Worm (Caenorhabditis elegans) whole organism, L3 larva: ENCODE measurements around the gene Y54G2A.18.
"Not testable (repeated sequence)": the region's sequence is repeated elsewhere in the genome, so short reads cannot be mapped to it uniquely, and the experiment has no call there.

Experiments
- R02D3.7 ChIP-seq: fragments of 150-350 bp; optimal IDR thresholded peaks from 2 replicates; lab custom pipeline; 2014; ENCODE audit warnings: missing biosample characterization, missing genetic modification characterization
- ZK546.5 ChIP-seq: sonication (generic microtip); optimal IDR thresholded peaks from 2 replicates; lab custom pipeline; 2017; ENCODE audit warnings: missing biosample characterization, missing genetic modification characterization
- aly-2 ChIP-seq: fragments of 150-350 bp; optimal IDR thresholded peaks from 2 replicates; lab custom pipeline; 2014; ENCODE audit warnings: missing biosample characterization, missing genetic modification characterization
- ama-1 ChIP-seq: fragments of 150-350 bp; optimal IDR thresholded peaks from 2 replicates; lab custom pipeline; 2018
- ceh-16 ChIP-seq: sonication (generic microtip); optimal IDR thresholded peaks from 2 replicates; lab custom pipeline; 2017; ENCODE audit warnings: missing biosample characterization, missing genetic modification characterization
- ceh-28 ChIP-seq: fragments of 150-350 bp; optimal IDR thresholded peaks from 2 replicates; lab custom pipeline; 2014; ENCODE audit warnings: missing biosample characterization, missing genetic modification reagents, missing genetic modification characterization
- ceh-82 ChIP-seq: fragments of 150-350 bp; optimal IDR thresholded peaks from 2 replicates; lab custom pipeline; 2014; ENCODE audit warnings: missing biosample characterization, missing genetic modification characterization
- ceh-9 ChIP-seq: sonication (generic microtip); optimal IDR thresholded peaks from 2 replicates; lab custom pipeline; 2018; ENCODE audit warnings: missing biosample characterization, missing genetic modification characterization
- daf-12 ChIP-seq: fragments of 150-350 bp; optimal IDR thresholded peaks from 2 replicates; lab custom pipeline; 2014; ENCODE audit warnings: missing biosample characterization, missing genetic modification reagents, missing genetic modification characterization
- egl-5 ChIP-seq: fragments of 150-350 bp; optimal IDR thresholded peaks from 2 replicates; lab custom pipeline; 2017; ENCODE audit warnings: missing biosample characterization, missing genetic modification reagents, missing genetic modification characterization, inconsistent platforms
- elt-2 ChIP-seq: sonication (generic microtip); optimal IDR thresholded peaks from 2 replicates; lab custom pipeline; 2016; ENCODE audit warnings: missing genetic modification reagents, mild to moderate bottlenecking, missing genetic modification characterization, missing compliant biosample characterization
- elt-3 ChIP-seq, 3 experiments: fragments of 150-350 bp in 1 of 3; sonication (generic microtip) in 2 of 3; optimal IDR thresholded peaks; 2 replicates in 2 of 3; 4 replicates in 1 of 3; lab custom pipeline; 2014 to 2017; ENCODE audit warnings: missing biosample characterization in 3 of 3, missing genetic modification characterization in 3 of 3
- eor-1 ChIP-seq, 2 experiments: fragments of 150-350 bp; optimal IDR thresholded peaks; 2 replicates each; lab custom pipeline; 2014 to 2018; ENCODE audit warnings: missing biosample characterization in 2 of 2, missing genetic modification characterization in 2 of 2
- fkh-10 ChIP-seq: sonication (generic microtip); optimal IDR thresholded peaks from 2 replicates; lab custom pipeline; 2017; ENCODE audit warnings: missing biosample characterization, missing genetic modification reagents, missing genetic modification characterization
- fos-1 ChIP-seq: fragments of 150-350 bp; optimal IDR thresholded peaks from 2 replicates; lab custom pipeline; 2014; ENCODE audit warnings: missing biosample characterization, missing genetic modification characterization
- hmg-11 ChIP-seq: sonication (generic microtip); optimal IDR thresholded peaks from 2 replicates; lab custom pipeline; 2016; ENCODE audit warnings: missing genetic modification characterization, missing compliant biosample characterization
- jun-1 ChIP-seq: fragments of 150-350 bp; optimal IDR thresholded peaks from 2 replicates; lab custom pipeline; 2014; ENCODE audit warnings: missing biosample characterization, missing genetic modification reagents, missing genetic modification characterization
- lsy-12 ChIP-seq: sonication (generic microtip); optimal IDR thresholded peaks from 2 replicates; lab custom pipeline; 2016; ENCODE audit warnings: mild to moderate bottlenecking, missing genetic modification characterization, missing compliant biosample characterization
- mdl-1 ChIP-seq: fragments of 150-350 bp; optimal IDR thresholded peaks from 2 replicates; lab custom pipeline; 2014; ENCODE audit warnings: missing biosample characterization, missing genetic modification characterization
- nhr-12 ChIP-seq: fragments of 150-350 bp; optimal IDR thresholded peaks from 2 replicates; lab custom pipeline; 2014; ENCODE audit warnings: missing biosample characterization, missing genetic modification characterization
- nhr-28 ChIP-seq: fragments of 150-350 bp; optimal IDR thresholded peaks from 2 replicates; lab custom pipeline; 2014; ENCODE audit warnings: missing biosample characterization, missing genetic modification characterization
- nhr-43 ChIP-seq: sonication (generic microtip); optimal IDR thresholded peaks from 2 replicates; lab custom pipeline; 2016; ENCODE audit warnings: mild to moderate bottlenecking, missing genetic modification characterization, missing compliant biosample characterization; ENCODE audit not compliant: poor library complexity, severe bottlenecking
- nhr-67 ChIP-seq: fragments of 150-350 bp; optimal IDR thresholded peaks from 2 replicates; lab custom pipeline; 2014; ENCODE audit warnings: missing biosample characterization, missing genetic modification characterization
- nhr-76 ChIP-seq: fragments of 150-350 bp; sonication (generic microtip); optimal IDR thresholded peaks from 5 replicates; lab custom pipeline; 2014; ENCODE audit warnings: missing biosample characterization, missing genetic modification characterization
- sea-2 ChIP-seq: fragments of 150-350 bp; sonication (generic microtip); optimal IDR thresholded peaks from 4 replicates; lab custom pipeline; 2014; ENCODE audit warnings: missing biosample characterization, missing genetic modification reagents, missing genetic modification characterization
- skn-1 ChIP-seq: fragments of 150-350 bp; optimal IDR thresholded peaks from 2 replicates; lab custom pipeline; 2014; ENCODE audit warnings: missing biosample characterization, missing genetic modification characterization
- tbx-2 ChIP-seq: sonication (generic microtip); optimal IDR thresholded peaks from 2 replicates; lab custom pipeline; 2016; ENCODE audit warnings: mild to moderate bottlenecking, missing genetic modification characterization, missing compliant biosample characterization
- unc-39 ChIP-seq: sonication (generic microtip); optimal IDR thresholded peaks from 4 replicates; lab custom pipeline; 2017; ENCODE audit warnings: missing biosample characterization, missing genetic modification characterization
- unc-62 ChIP-seq: fragments of 150-350 bp; sonication (generic microtip); optimal IDR thresholded peaks from 4 replicates; lab custom pipeline; 2014; ENCODE audit warnings: missing biosample characterization, missing genetic modification reagents, missing genetic modification characterization
- zag-1 ChIP-seq: fragments of 150-350 bp; optimal IDR thresholded peaks from 2 replicates; lab custom pipeline; 2014; ENCODE audit warnings: missing biosample characterization, missing genetic modification characterization
- ztf-11 ChIP-seq: fragments of 150-350 bp; optimal IDR thresholded peaks from 2 replicates; lab custom pipeline; 2014; ENCODE audit warnings: missing biosample characterization, missing genetic modification characterization
- ztf-4 ChIP-seq: fragments of 150-350 bp; optimal IDR thresholded peaks from 2 replicates; lab custom pipeline; 2014; ENCODE audit warnings: missing biosample characterization, missing genetic modification characterization

Gene Y54G2A.18

ce11 chrIV:2925591-2925990 lies 33.3 kb upstream of the Y54G2A.18 start, which contains the start of gene ubc-13:
Gene ubc-13, minus strand, starts transcription at chrIV:2925691.
- TF ChIP-seq unc-62 = no peak
- no peak for TF ChIP-seq nhr-67 (tag; lab: Kevin White, UChicago)
- TF ChIP-seq R02D3.7 (tag; lab: Kevin White, UChicago) = no peak
- no peak for TF ChIP-seq sea-2 (GFP tag; lab: Kevin White, UChicago)
- no peak for TF ChIP-seq eor-1 (tag; optimal IDR thresholded peaks at IDR 0.05; lab: Kevin White, UChicago)
- TF ChIP-seq ceh-28 = no peak
- TF ChIP-seq ceh-82 (tag; lab: Kevin White, UChicago) = no peak
- no peak for TF ChIP-seq nhr-76 (tag; lab: Kevin White, UChicago)
- TF ChIP-seq ztf-11 (tag; lab: Kevin White, UChicago) = no peak
- no peak for TF ChIP-seq fos-1 (tag; lab: Kevin White, UChicago)
- no peak for TF ChIP-seq tbx-2
- TF ChIP-seq ztf-4 (tag; lab: Kevin White, UChicago) = no peak
- no peak for TF ChIP-seq nhr-12 (tag; lab: Kevin White, UChicago)
- TF ChIP-seq, all 47 proteins: peak for 0

- TF ChIP-seq unc-39 (tag; lab: Kevin White, UChicago) (no peak), egl-5 (tag; lab: Kevin White, UChicago) (no peak), eor-1 (tag; optimal IDR thresholded peaks at IDR 0.05; lab: Kevin White, UChicago) (no peak), fkh-10 (GFP tag; lab: Kevin White, UChicago) (no peak), fos-1 (tag; lab: Kevin White, UChicago) (no peak), ztf-4 (tag; lab: Kevin White, UChicago) (no peak), elt-3 (tag; optimal IDR thresholded peaks at IDR 0.05; lab: Kevin White, UChicago) (no peak), ZK546.5 (tag; lab: Kevin White, UChicago) (no peak), ceh-9 (tag; lab: Kevin White, UChicago) (no peak), tbx-2 (no peak), jun-1 (tag; lab: Kevin White, UChicago) (no peak), ztf-11 (tag; lab: Kevin White, UChicago) (no peak)
Measured at ce11 chrIV:2922196-2922595, 29.9 kb upstream of the Y54G2A.18 start, which contains the start of gene fbxc-45. Gene fbxc-45, minus strand, starts transcription at chrIV:2922243.

DNA sequence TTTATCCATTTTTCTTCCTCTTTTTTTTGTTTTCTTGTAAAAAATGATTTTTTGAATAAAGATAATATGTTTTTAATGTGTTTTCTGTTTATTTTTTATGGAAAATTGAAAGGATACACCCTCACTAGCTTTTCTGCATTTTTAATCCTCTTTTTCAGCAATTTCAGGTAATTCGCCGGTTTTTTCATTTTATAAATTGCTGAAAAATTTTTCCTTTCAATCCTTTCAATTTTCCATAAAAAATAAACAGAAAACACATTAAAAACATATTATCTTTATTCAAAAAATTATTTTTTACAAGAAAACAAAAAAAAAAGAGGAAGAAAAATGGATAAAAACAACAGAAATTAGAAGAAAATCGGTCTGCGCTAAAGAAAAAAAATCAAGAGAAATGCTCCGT lies 25.4 kb upstream of the Y54G2A.18 start, which contains the start of gene Y54G2A.50:
Gene Y54G2A.50 (plus strand): TSS at position 301 of the 400 bp plus-strand sequence.
- not testable (repeated sequence) for TF ChIP-seq elt-2 (tag; lab: Kevin White, UChicago); tbx-2; lsy-12 (tag; lab: Kevin White, UChicago)

DNA sequence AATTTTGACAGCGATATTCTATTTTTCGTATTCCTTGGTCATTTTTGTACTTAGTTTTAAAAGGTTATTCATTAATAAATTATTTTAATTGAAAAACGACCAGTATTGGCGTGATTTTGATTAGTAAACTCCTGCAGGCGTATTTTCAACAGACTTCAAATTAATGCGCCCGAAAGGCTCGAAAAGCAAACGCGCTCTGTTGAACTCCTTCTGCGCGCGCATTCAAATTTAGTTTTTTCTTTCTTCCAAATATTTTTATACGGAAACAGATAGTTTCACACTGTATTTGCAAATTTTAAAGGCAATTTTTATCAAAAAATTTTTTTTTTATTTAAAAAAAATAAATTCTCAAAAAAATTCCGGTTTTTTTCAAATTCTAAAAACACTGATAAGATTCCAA lies 23.7 kb upstream of the Y54G2A.18 start:
- TF ChIP-seq nhr-43 (tag; lab: Kevin White, UChicago) (no peak), ZK546.5 (tag; lab: Kevin White, UChicago) (no peak), fkh-10 (GFP tag; lab: Kevin White, UChicago) (no peak), ceh-28 (no peak), ztf-4 (tag; lab: Kevin White, UChicago) (no peak), nhr-12 (tag; lab: Kevin White, UChicago) (no peak), elt-2 (tag; lab: Kevin White, UChicago) (no peak), ama-1 (lab: Kevin White, UChicago) (no peak), skn-1 (no peak), mdl-1 (tag; lab: Kevin White, UChicago) (no peak), nhr-28 (no peak), aly-2 (tag; lab: Kevin White, UChicago) (no peak), jun-1 (tag; lab: Kevin White, UChicago) (no peak), daf-12 (tag; lab: Kevin White, UChicago) (no peak), ceh-9 (tag; lab: Kevin White, UChicago) (no peak), egl-5 (tag; lab: Kevin White, UChicago) (no peak)
- TF ChIP-seq, all 47 proteins: peak for 0

ce11 chrIV:2914545-2914944 lies 22.2 kb upstream of the Y54G2A.18 start:
- TF ChIP-seq hmg-11 = no peak
- TF ChIP-seq zag-1 = no peak
- TF ChIP-seq lsy-12 (tag; lab: Kevin White, UChicago) = no peak
- TF ChIP-seq fos-1 (tag; lab: Kevin White, UChicago) = no peak
- no peak for TF ChIP-seq ceh-16
